Worm (Caenorhabditis elegans): ENCODE results near the gene Y17D7B.10.
"Not testable (repeated sequence)": the region's sequence is repeated elsewhere in the genome, so short reads cannot be mapped to it uniquely, and the experiment has no call there.

Gene Y17D7B.10

ce11 chrV:18754328-18754727 is 29.2 kb upstream of the Y17D7B.10 start, which contains the start of gene clec-254:
TSS of gene clec-254 (minus strand) at chrV:18754428.
- not testable (repeated sequence) for TF ChIP-seq lin-35 (GFP tag; optimal IDR thresholded peaks at IDR 0.05); elt-2 (tag; optimal IDR thresholded peaks at IDR 0.05); hpl-2 (GFP tag; optimal IDR thresholded peaks at IDR 0.05)

DNA sequence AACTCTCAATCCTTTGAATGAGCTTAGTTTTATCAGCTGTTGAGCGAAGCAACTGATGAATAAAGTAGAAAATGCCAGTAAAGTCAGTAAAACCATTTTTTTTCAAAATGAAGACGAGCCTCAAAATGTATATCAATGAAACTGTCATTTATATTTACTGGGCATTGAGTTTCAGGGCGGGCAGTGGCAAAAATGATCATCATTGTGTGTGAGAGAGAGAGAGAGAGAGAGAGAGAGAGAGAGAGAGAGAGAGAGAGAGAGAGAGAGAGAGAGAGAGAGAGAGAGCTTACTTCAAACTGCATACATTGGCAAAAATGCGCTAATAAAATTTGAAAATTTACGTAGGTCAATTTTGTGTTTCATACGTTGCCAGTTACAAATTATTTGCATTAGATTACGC is 23.3 kb upstream of the Y17D7B.10 start, which contains the start of gene F11D11.3:
TSS of gene F11D11.3 (minus strand) at position 101 of the 400 bp plus-strand sequence.
- TF ChIP-seq ztf-11 (tag; optimal IDR thresholded peaks at IDR 0.05) (no peak), nhr-71 (tag; optimal IDR thresholded peaks at IDR 0.05) (no peak), pax-3 (tag; optimal IDR thresholded peaks at IDR 0.05) (no peak), lir-3 (tag; optimal IDR thresholded peaks at IDR 0.05; ENCODE audit: poor library complexity) (no peak), nhr-84 (tag; optimal IDR thresholded peaks at IDR 0.05) (no peak), unc-30 (tag; optimal IDR thresholded peaks at IDR 0.05) (no peak), vab-15 (tag; optimal IDR thresholded peaks at IDR 0.05) (no peak), unc-86 (tag; optimal IDR thresholded peaks at IDR 0.05) (no peak), nhr-11 (tag; optimal IDR thresholded peaks at IDR 0.05) (no peak), mef-2 (tag; optimal IDR thresholded peaks at IDR 0.05) (no peak), hlh-17 (GFP tag; optimal IDR thresholded peaks at IDR 0.05; ENCODE audit: borderline replicate concordance) (no peak), ceh-82 (tag; optimal IDR thresholded peaks at IDR 0.05) (no peak), sptf-1 (tag; optimal IDR thresholded peaks at IDR 0.05) (no peak)

- no peak for TF ChIP-seq lin-13 (GFP tag; optimal IDR thresholded peaks at IDR 0.05)
- TF ChIP-seq grh-1 (GFP tag; IDR thresholded peaks at IDR 0.05): no peak
- TF ChIP-seq unc-86 (tag; optimal IDR thresholded peaks at IDR 0.05): no peak
- no peak for TF ChIP-seq pax-3 (tag; optimal IDR thresholded peaks at IDR 0.05)
- TF ChIP-seq C34B4.2 (tag; optimal IDR thresholded peaks at IDR 0.05): no peak
- TF ChIP-seq alr-1 (tag; optimal IDR thresholded peaks at IDR 0.05; ENCODE audit: borderline replicate concordance): no peak
- TF ChIP-seq zag-1 (tag; optimal IDR thresholded peaks at IDR 0.05): no peak
- no peak for TF ChIP-seq lin-14 (GFP tag; optimal IDR thresholded peaks at IDR 0.05)
- TF ChIP-seq aly-2 (tag; optimal IDR thresholded peaks at IDR 0.05): no peak
- TF ChIP-seq fos-1 (tag; optimal IDR thresholded peaks at IDR 0.05): no peak
- TF ChIP-seq nhr-90 (tag; optimal IDR thresholded peaks at IDR 0.05; ENCODE audit: poor library complexity): no peak
- no peak for TF ChIP-seq snu-23 (GFP tag; optimal IDR thresholded peaks at IDR 0.05)
- no peak for TF ChIP-seq isw-1 (GFP tag; IDR thresholded peaks at IDR 0.05)
- no peak for TF ChIP-seq egl-27 (tag; optimal IDR thresholded peaks at IDR 0.05)
- no peak for TF ChIP-seq pag-3 (tag; optimal IDR thresholded peaks at IDR 0.05; ENCODE audit: borderline replicate concordance, insufficient read depth)
- TF ChIP-seq nhr-71 (tag; optimal IDR thresholded peaks at IDR 0.05): no peak
- TF ChIP-seq lin-39 (tag; optimal IDR thresholded peaks at IDR 0.05): no peak
- no peak for TF ChIP-seq aha-1 (tag; optimal IDR thresholded peaks at IDR 0.05)
These were observed 22.4 kb upstream of the Y17D7B.10 start, which contains the start of gene F11D11.4 for ce11 chrV:18761078-18761477. TSS of gene F11D11.4 (plus strand) at chrV:18761378.

DNA sequence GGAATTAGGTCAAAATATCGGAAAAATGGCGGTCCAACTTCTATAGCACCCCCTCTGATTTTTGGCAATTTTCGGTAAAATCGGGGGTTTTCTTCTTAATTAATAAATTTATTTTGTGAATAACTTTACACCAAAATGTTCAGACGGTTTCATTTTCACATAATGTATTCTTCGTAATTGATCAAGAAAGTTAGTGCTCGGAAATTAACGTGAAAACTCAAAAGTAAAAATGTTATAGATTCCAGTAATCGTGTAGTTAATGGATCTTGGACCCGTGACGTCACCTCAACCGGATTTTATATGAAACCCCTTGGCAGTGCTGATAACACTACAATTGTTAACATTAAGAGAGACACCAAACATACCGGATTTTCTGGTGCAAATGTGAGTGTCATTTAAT is 21.5 kb upstream of the Y17D7B.10 start, which contains the start of gene F11D11.22:
TSS of gene F11D11.22 (plus strand) at position 301 of the 400 bp plus-strand sequence.
- not testable (repeated sequence) for TF ChIP-seq ceh-8 (GFP tag; optimal IDR thresholded peaks at IDR 0.05); nhr-76 (tag; optimal IDR thresholded peaks at IDR 0.05); fos-1 (tag; optimal IDR thresholded peaks at IDR 0.05)

DNA sequence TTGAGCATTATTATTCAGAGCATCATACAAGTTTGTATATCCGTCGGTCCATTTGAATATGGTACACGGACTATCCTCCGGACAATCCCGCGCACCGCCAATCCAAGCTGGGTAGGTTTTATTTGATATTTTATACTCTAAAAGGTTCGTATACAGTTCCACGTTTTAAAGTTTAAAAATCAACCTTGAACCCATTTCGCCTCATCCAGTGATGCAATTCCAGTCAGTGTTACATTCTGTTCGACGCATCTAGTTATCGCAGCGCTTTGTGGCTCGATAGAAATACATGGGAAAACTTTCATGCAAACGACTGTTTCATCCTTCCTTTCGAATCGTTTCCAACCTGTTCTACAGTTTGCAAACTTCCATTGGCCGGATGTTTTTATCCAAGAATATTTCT is 13.6 kb upstream of the Y17D7B.10 start:
- TF ChIP-seq nhr-237 (tag; optimal IDR thresholded peaks at IDR 0.05): no peak
- no peak for TF ChIP-seq C16A3.4 (tag; optimal IDR thresholded peaks at IDR 0.05)
- no peak for TF ChIP-seq F16B12.6 (tag; optimal IDR thresholded peaks at IDR 0.05)
- TF ChIP-seq aha-1 (tag; optimal IDR thresholded peaks at IDR 0.05): no peak
- TF ChIP-seq dsc-1 (tag; optimal IDR thresholded peaks at IDR 0.05): no peak
- TF ChIP-seq snpc-4 (tag; optimal IDR thresholded peaks at IDR 0.05): no peak
- no peak for TF ChIP-seq elt-3 (tag; optimal IDR thresholded peaks at IDR 0.05)
